Worm (Caenorhabditis elegans): ENCODE measurements around the gene snx-13.

DNA sequence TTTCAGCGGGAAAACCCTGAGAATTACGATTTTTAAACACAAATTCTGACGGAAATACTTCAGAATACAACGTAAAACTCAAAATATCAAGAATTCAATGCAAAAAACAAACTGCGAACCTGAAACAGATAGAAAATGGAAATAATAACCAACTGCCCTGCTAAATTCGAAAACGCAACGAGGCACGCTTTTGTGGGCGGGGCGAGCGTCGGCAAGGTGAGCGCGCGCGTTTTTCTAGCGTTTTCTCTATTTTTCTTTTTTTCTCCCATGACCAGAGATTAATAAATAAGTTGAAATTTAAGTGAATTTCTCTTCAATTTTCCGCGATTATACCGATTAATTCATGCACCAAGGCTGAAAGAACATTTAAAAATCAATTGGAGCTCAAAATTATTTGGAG is 31.3 kb upstream of the snx-13 start, which contains the start of gene uaf-2:
- TF ChIP-seq unc-62 (GFP tag; optimal IDR thresholded peaks at IDR 0.05) = no peak
- no peak for TF ChIP-seq unc-120 (tag; optimal IDR thresholded peaks at IDR 0.05; ENCODE audit: poor library complexity, severe bottlenecking)
- no peak for TF ChIP-seq nhr-76 (tag; optimal IDR thresholded peaks at IDR 0.05)
- TF ChIP-seq snpc-4 (tag; optimal IDR thresholded peaks at IDR 0.05) = no peak
- no peak for TF ChIP-seq ham-2 (GFP tag; optimal IDR thresholded peaks at IDR 0.05)

Measured in whole organism, mixed stage, embryonic.